Worm (Caenorhabditis elegans): ENCODE data around the gene F53C11.5.

ce11 chrV:13803902-13804301 lies 16.6 kb downstream of the F53C11.5 start, which contains the start of gene swan-2:
- TF ChIP-seq him-1 (tag; optimal IDR thresholded peaks at IDR 0.05) (no peak), dao-5 (tag; optimal IDR thresholded peaks at IDR 0.05) (no peak)

Data from whole organism, L4/young adult.